Worm (Caenorhabditis elegans) whole organism, late embryonic: ENCODE measurements around the gene F53C11.5.
A peak's percentile ranks its signal among the peaks of the same experiment; 100 is the strongest.

ENCODE experiments used
- C08G9.2 ChIP-seq: sonication (generic microtip); optimal IDR thresholded peaks from 2 replicates; lab custom pipeline; 2016; ENCODE audit warnings: mild to moderate bottlenecking, missing genetic modification characterization, moderate library complexity, missing compliant biosample characterization
- K09A11.1 ChIP-seq: sonication (generic microtip); optimal IDR thresholded peaks from 2 replicates; lab custom pipeline; 2017; ENCODE audit warnings: antibody characterized with exemption, mild to moderate bottlenecking, missing genetic modification characterization, missing compliant biosample characterization; ENCODE audit not compliant: insufficient read depth
- T23F11.4 ChIP-seq: fragments of 200-800 bp; sonication (Bioruptor generic); optimal IDR thresholded peaks from 2 replicates; lab custom pipeline; 2018; ENCODE audit warnings: mild to moderate bottlenecking, missing genetic modification characterization, missing compliant biosample characterization
- Y22D7AL.16 ChIP-seq: sonication (generic microtip); optimal IDR thresholded peaks from 2 replicates; lab custom pipeline; 2016; ENCODE audit warnings: missing genetic modification characterization, missing compliant biosample characterization
- ama-1 ChIP-seq: fragments of 150-350 bp; optimal IDR thresholded peaks from 2 replicates; lab custom pipeline; 2014
- ceh-19 ChIP-seq: fragments of 200-800 bp; sonication (Bioruptor generic); optimal IDR thresholded peaks from 2 replicates; lab custom pipeline; 2018; ENCODE audit warnings: mild to moderate bottlenecking, missing genetic modification characterization, missing compliant biosample characterization
- ceh-2 ChIP-seq: sonication (generic microtip); optimal IDR thresholded peaks from 2 replicates; lab custom pipeline; 2016; ENCODE audit warnings: missing genotype, missing genetic modification characterization, missing compliant biosample characterization
- ceh-22 ChIP-seq: sonication (generic microtip); optimal IDR thresholded peaks from 2 replicates; lab custom pipeline; 2017; ENCODE audit warnings: missing biosample characterization, missing genetic modification characterization
- ceh-30 ChIP-seq: fragments of 150-350 bp; optimal IDR thresholded peaks from 2 replicates; lab custom pipeline; 2014; ENCODE audit warnings: missing biosample characterization, missing genetic modification characterization
- ceh-34 ChIP-seq: sonication (generic microtip); optimal IDR thresholded peaks from 2 replicates; lab custom pipeline; 2016; ENCODE audit warnings: mild to moderate bottlenecking, missing genetic modification characterization, missing compliant biosample characterization
- ceh-48 ChIP-seq: sonication (generic microtip); optimal IDR thresholded peaks from 2 replicates; lab custom pipeline; 2016; ENCODE audit warnings: missing genetic modification characterization, inconsistent platforms, missing compliant biosample characterization
- ceh-6 ChIP-seq: fragments of 200-800 bp; sonication (Bioruptor generic); optimal IDR thresholded peaks from 2 replicates; lab custom pipeline; 2018; ENCODE audit warnings: mild to moderate bottlenecking, missing genetic modification characterization, missing compliant biosample characterization
- ceh-9 ChIP-seq: sonication (generic microtip); optimal IDR thresholded peaks from 2 replicates; lab custom pipeline; 2016; ENCODE audit warnings: mild to moderate bottlenecking, missing genetic modification characterization, inconsistent platforms, missing compliant biosample characterization
- dmd-4 ChIP-seq: sonication (generic microtip); optimal IDR thresholded peaks from 2 replicates; lab custom pipeline; 2016; ENCODE audit warnings: borderline replicate concordance, missing genetic modification characterization, missing compliant biosample characterization
- elt-4 ChIP-seq: sonication (generic microtip); optimal IDR thresholded peaks from 2 replicates; lab custom pipeline; 2016; ENCODE audit warnings: missing genetic modification characterization, missing compliant biosample characterization
- eyg-1 ChIP-seq: sonication (generic microtip); optimal IDR thresholded peaks from 2 replicates; lab custom pipeline; 2016; ENCODE audit warnings: missing genotype, missing genetic modification characterization, missing compliant biosample characterization
- fax-1 ChIP-seq: sonication (generic microtip); optimal IDR thresholded peaks from 2 replicates; lab custom pipeline; 2016; ENCODE audit warnings: missing genotype, missing genetic modification characterization, missing compliant biosample characterization
- fkh-6 ChIP-seq: sonication (generic microtip); optimal IDR thresholded peaks from 2 replicates; lab custom pipeline; 2016; ENCODE audit warnings: missing genetic modification characterization, missing compliant biosample characterization
- hlh-13 ChIP-seq: fragments of 200-800 bp; sonication (Bioruptor generic); optimal IDR thresholded peaks from 2 replicates; lab custom pipeline; 2018; ENCODE audit warnings: mild to moderate bottlenecking, missing genetic modification characterization, missing compliant biosample characterization
- hlh-15 ChIP-seq: sonication (generic microtip); optimal IDR thresholded peaks from 2 replicates; lab custom pipeline; 2016; ENCODE audit warnings: missing genetic modification characterization, missing compliant biosample characterization
- hlh-30 ChIP-seq: sonication (generic microtip); optimal IDR thresholded peaks from 2 replicates; lab custom pipeline; 2017; ENCODE audit warnings: antibody characterized with exemption, missing genetic modification characterization, missing compliant biosample characterization; ENCODE audit not compliant: insufficient read depth
- hlh-8 ChIP-seq: sonication (generic microtip); optimal IDR thresholded peaks from 2 replicates; lab custom pipeline; 2016; ENCODE audit warnings: missing genotype, missing genetic modification characterization, missing compliant biosample characterization
- mec-3 ChIP-seq: sonication (generic microtip); optimal IDR thresholded peaks from 2 replicates; lab custom pipeline; 2016; ENCODE audit warnings: borderline replicate concordance, missing genetic modification characterization, missing compliant biosample characterization
- nhr-11 ChIP-seq: fragments of 150-350 bp; optimal IDR thresholded peaks from 2 replicates; lab custom pipeline; 2014; ENCODE audit warnings: missing biosample characterization, missing genetic modification characterization
- nhr-232 ChIP-seq: sonication (generic microtip); optimal IDR thresholded peaks from 2 replicates; lab custom pipeline; 2016; ENCODE audit warnings: missing genetic modification characterization, missing compliant biosample characterization
- npax-4 ChIP-seq: sonication (generic microtip); optimal IDR thresholded peaks from 2 replicates; lab custom pipeline; 2016; ENCODE audit warnings: missing genetic modification characterization, missing compliant biosample characterization
- pat-9 ChIP-seq: fragments of 200-800 bp; sonication (Bioruptor generic); optimal IDR thresholded peaks from 2 replicates; lab custom pipeline; 2018; ENCODE audit warnings: mild to moderate bottlenecking, missing genetic modification characterization, moderate library complexity, missing compliant biosample characterization
- pha-2 ChIP-seq: sonication (generic microtip); optimal IDR thresholded peaks from 2 replicates; lab custom pipeline; 2017; ENCODE audit warnings: mild to moderate bottlenecking, missing genetic modification characterization, missing compliant biosample characterization
- pha-4 ChIP-seq: fragments of 150-350 bp; optimal IDR thresholded peaks from 2 replicates; lab custom pipeline; 2018; ENCODE audit warnings: missing biosample characterization, missing genetic modification reagents, missing genetic modification characterization
- ref-2 ChIP-seq: sonication (generic microtip); optimal IDR thresholded peaks from 2 replicates; lab custom pipeline; 2016; ENCODE audit warnings: missing genetic modification characterization, missing compliant biosample characterization
- sox-4 ChIP-seq: sonication (generic microtip); optimal IDR thresholded peaks from 2 replicates; lab custom pipeline; 2017; ENCODE audit warnings: mild to moderate bottlenecking, missing genetic modification characterization, inconsistent platforms, missing compliant biosample characterization
- ttx-3 ChIP-seq: sonication (generic microtip); optimal IDR thresholded peaks from 2 replicates; lab custom pipeline; 2016; ENCODE audit warnings: missing genetic modification reagents, missing genetic modification characterization, missing compliant biosample characterization
- unc-42 ChIP-seq: sonication (generic microtip); optimal IDR thresholded peaks from 2 replicates; lab custom pipeline; 2016; ENCODE audit warnings: missing genotype, missing genetic modification characterization, missing compliant biosample characterization
- unc-55 ChIP-seq: sonication (generic microtip); optimal IDR thresholded peaks from 2 replicates; lab custom pipeline; 2017; ENCODE audit warnings: missing biosample characterization, missing genetic modification reagents, missing genetic modification characterization
- zip-5 ChIP-seq: sonication (generic microtip); optimal IDR thresholded peaks from 2 replicates; lab custom pipeline; 2016; ENCODE audit warnings: missing genetic modification characterization, missing compliant biosample characterization

The F53C11.5 gene

ce11 chrV:13756359-13757091 lies 30.8 kb upstream of the F53C11.5 start, which contains the start of gene F20G2.2:
F20G2.2 (minus strand) TSS chrV:13756409.
- no peak for TF ChIP-seq Y22D7AL.16 (tag; lab: Kevin White, UChicago)
- no peak for TF ChIP-seq hlh-8
- no peak for TF ChIP-seq nhr-232 (tag; lab: Kevin White, UChicago)
- TF ChIP-seq dmd-4 (tag; lab: Kevin White, UChicago): no peak
- TF ChIP-seq ceh-30 (tag; lab: Kevin White, UChicago): no peak
- TF ChIP-seq, all 69 proteins: peak for 0

DNA sequence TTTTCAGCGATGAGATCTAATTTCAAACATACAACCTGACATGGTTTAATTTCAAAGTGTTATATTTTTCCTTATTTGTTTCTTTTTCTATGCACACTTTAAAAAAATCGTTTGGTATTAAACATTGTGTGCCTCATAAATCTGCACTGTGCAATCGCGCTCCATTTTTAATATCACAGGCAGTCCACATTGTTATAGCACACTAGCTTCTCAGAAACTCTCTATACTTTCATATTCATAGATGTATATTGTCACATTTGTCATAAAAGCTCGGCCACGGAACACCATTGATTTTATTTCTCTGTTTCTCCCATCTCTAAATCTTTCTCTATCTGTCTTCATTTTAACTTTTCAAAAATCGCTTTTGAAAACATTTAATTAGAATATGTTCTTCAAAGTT lies 30.0 kb upstream of the F53C11.5 start:
- no peak for TF ChIP-seq sox-4 (tag; lab: Kevin White, UChicago)
- TF ChIP-seq unc-55 (GFP tag; lab: Kevin White, UChicago): peak; percentile 9
- TF ChIP-seq ceh-6: no peak
- TF ChIP-seq ceh-48: peak; percentile 22
- no peak for TF ChIP-seq ref-2
- TF ChIP-seq unc-42 (tag; lab: Kevin White, UChicago): peak; percentile 11

- no peak for TF ChIP-seq sox-4 (tag; lab: Kevin White, UChicago)
- no peak for TF ChIP-seq pha-2 (tag; lab: Kevin White, UChicago)
- no peak for TF ChIP-seq fax-1
- TF ChIP-seq hlh-8: no peak
- no peak for TF ChIP-seq T23F11.4 (GFP tag; lab: Kevin White, UChicago)
- TF ChIP-seq K09A11.1 (tag; lab: Kevin White, UChicago): no peak
- no peak for TF ChIP-seq npax-4 (tag; lab: Kevin White, UChicago)
- no peak for TF ChIP-seq ama-1
- no peak for TF ChIP-seq nhr-11 (tag; lab: Kevin White, UChicago)
- no peak for TF ChIP-seq nhr-232 (tag; lab: Kevin White, UChicago)
- no peak for TF ChIP-seq elt-4
- TF ChIP-seq C08G9.2 (tag; lab: Kevin White, UChicago): no peak
- no peak for TF ChIP-seq mec-3 (tag; lab: Kevin White, UChicago)
- TF ChIP-seq hlh-30 (tag; lab: Kevin White, UChicago): no peak
- no peak for TF ChIP-seq ceh-22
- no peak for TF ChIP-seq ceh-9 (tag; lab: Kevin White, UChicago)
- TF ChIP-seq ceh-2 (tag; lab: Kevin White, UChicago): no peak
These were observed 24.8 kb upstream of the F53C11.5 start, which contains the start of gene F20G2.6 for ce11 chrV:13762426-13763127. F20G2.6 (plus strand) TSS chrV:13763077.

- TF ChIP-seq nhr-11 (tag; lab: Kevin White, UChicago) (no peak), ceh-48 (no peak), ceh-6 (no peak), T23F11.4 (GFP tag; lab: Kevin White, UChicago) (no peak), ref-2 (no peak), sox-4 (tag; lab: Kevin White, UChicago) (no peak)
These were observed 23.6 kb upstream of the F53C11.5 start for ce11 chrV:13763723-13764122.

ce11 chrV:13768388-13768787 lies 19.0 kb upstream of the F53C11.5 start, which contains the start of gene F20G2.3:
F20G2.3 (minus strand) TSS chrV:13768488.
- no peak for TF ChIP-seq nhr-11 (tag; lab: Kevin White, UChicago)
- no peak for TF ChIP-seq npax-4 (tag; lab: Kevin White, UChicago)
- no peak for TF ChIP-seq mec-3 (tag; lab: Kevin White, UChicago)
- no peak for TF ChIP-seq zip-5
- no peak for TF ChIP-seq ceh-19 (GFP tag; lab: Kevin White, UChicago)
- no peak for TF ChIP-seq ttx-3 (tag; lab: Kevin White, UChicago)
- TF ChIP-seq K09A11.1 (tag; lab: Kevin White, UChicago): no peak
- no peak for TF ChIP-seq ceh-34
- no peak for TF ChIP-seq pat-9 (tag; lab: Kevin White, UChicago)
- no peak for TF ChIP-seq Y22D7AL.16 (tag; lab: Kevin White, UChicago)
- TF ChIP-seq ref-2: no peak
- no peak for TF ChIP-seq hlh-13 (GFP tag; lab: Kevin White, UChicago)
- no peak for TF ChIP-seq hlh-15
- TF ChIP-seq unc-55 (GFP tag; lab: Kevin White, UChicago): no peak
- TF ChIP-seq pha-4 (tag; lab: Kevin White, UChicago): no peak
- TF ChIP-seq fkh-6: no peak
- no peak for TF ChIP-seq hlh-8
- no peak for TF ChIP-seq eyg-1 (tag; lab: Kevin White, UChicago)
- TF ChIP-seq C08G9.2 (tag; lab: Kevin White, UChicago): no peak
